Worm (Caenorhabditis elegans) whole organism, L2 larva: Measurements from ENCODE around the gene flr-4.

Experiments
- C34F6.9 ChIP-seq: fragments of 150-350 bp; optimal IDR thresholded peaks from 2 replicates; lab custom pipeline; 2014; ENCODE audit warnings: missing biosample characterization, missing genetic modification characterization
- ZK546.5 ChIP-seq: sonication (generic microtip); optimal IDR thresholded peaks from 2 replicates; lab custom pipeline; 2017; ENCODE audit warnings: missing biosample characterization, missing genetic modification characterization
- alr-1 ChIP-seq: fragments of 150-350 bp; optimal IDR thresholded peaks from 2 replicates; lab custom pipeline; 2014; ENCODE audit warnings: missing biosample characterization, missing genetic modification characterization
- blmp-1 ChIP-seq: sonication (generic microtip); optimal IDR thresholded peaks from 2 replicates; lab custom pipeline; 2017; ENCODE audit warnings: missing genetic modification characterization, mild to moderate bottlenecking, missing compliant biosample characterization, antibody characterized with exemption, moderate library complexity; ENCODE audit not compliant: insufficient read depth
- ceh-82 ChIP-seq: fragments of 150-350 bp; optimal IDR thresholded peaks from 2 replicates; lab custom pipeline; 2014; ENCODE audit warnings: missing biosample characterization, missing genetic modification characterization
- crh-2 ChIP-seq: sonication (generic microtip); optimal IDR thresholded peaks from 2 replicates; lab custom pipeline; 2017; ENCODE audit warnings: missing biosample characterization, missing genetic modification characterization
- elt-1 ChIP-seq: fragments of 150-350 bp; optimal IDR thresholded peaks from 2 replicates; lab custom pipeline; 2014; ENCODE audit warnings: missing biosample characterization, missing genetic modification characterization
- elt-3 ChIP-seq: sonication (generic microtip); optimal IDR thresholded peaks from 2 replicates; lab custom pipeline; 2017; ENCODE audit warnings: missing biosample characterization, missing genetic modification characterization
- fos-1 ChIP-seq: fragments of 150-350 bp; optimal IDR thresholded peaks from 2 replicates; lab custom pipeline; 2014; ENCODE audit warnings: missing biosample characterization, missing genetic modification characterization
- gmeb-1 ChIP-seq: fragments of 150-350 bp; optimal IDR thresholded peaks from 2 replicates; lab custom pipeline; 2014; ENCODE audit warnings: missing biosample characterization, missing genetic modification characterization
- lin-11 ChIP-seq: fragments of 150-350 bp; sonication (generic microtip); optimal IDR thresholded peaks from 2 replicates; lab custom pipeline; 2014; ENCODE audit warnings: missing biosample characterization, missing genetic modification characterization, inconsistent platforms, mixed read lengths
- lin-39 ChIP-seq: fragments of 150-350 bp; optimal IDR thresholded peaks from 2 replicates; lab custom pipeline; 2014; ENCODE audit warnings: missing biosample characterization, missing genetic modification reagents, missing genetic modification characterization
- lsy-2 ChIP-seq, 2 experiments: fragments of 150-350 bp in 1 of 2; sonication (generic microtip) in 1 of 2; optimal IDR thresholded peaks; 2 replicates each; lab custom pipeline; 2014 to 2017; ENCODE audit warnings: missing biosample characterization in 2 of 2, missing genetic modification characterization in 2 of 2
- mab-5 ChIP-seq: fragments of 150-350 bp; optimal IDR thresholded peaks from 2 replicates; lab custom pipeline; 2014; ENCODE audit warnings: missing biosample characterization, missing genetic modification characterization
- nhr-12 ChIP-seq: fragments of 150-350 bp; optimal IDR thresholded peaks from 2 replicates; lab custom pipeline; 2014; ENCODE audit warnings: missing biosample characterization, missing genetic modification characterization
- nhr-129 ChIP-seq: fragments of 150-350 bp; optimal IDR thresholded peaks from 2 replicates; lab custom pipeline; 2014; ENCODE audit warnings: missing biosample characterization, missing genetic modification characterization
- peb-1 ChIP-seq: fragments of 150-350 bp; optimal IDR thresholded peaks from 2 replicates; lab custom pipeline; 2014; ENCODE audit warnings: missing biosample characterization, missing genetic modification characterization
- skn-1 ChIP-seq: sonication (generic microtip); optimal IDR thresholded peaks from 2 replicates; lab custom pipeline; 2017; ENCODE audit warnings: missing biosample characterization, missing genetic modification characterization
- sma-3 ChIP-seq: sonication (generic microtip); optimal IDR thresholded peaks from 2 replicates; lab custom pipeline; 2016; ENCODE audit warnings: missing genetic modification reagents, missing genetic modification characterization, missing compliant biosample characterization
- unc-39 ChIP-seq: fragments of 150-350 bp; optimal IDR thresholded peaks from 2 replicates; lab custom pipeline; 2014; ENCODE audit warnings: missing biosample characterization, missing genetic modification characterization
- unc-55 ChIP-seq: fragments of 150-350 bp; sonication (generic microtip); optimal IDR thresholded peaks from 3 replicates; lab custom pipeline; 2014; ENCODE audit warnings: missing biosample characterization, missing genetic modification reagents, missing genetic modification characterization
- unc-62 ChIP-seq: fragments of 150-350 bp; optimal IDR thresholded peaks from 2 replicates; lab custom pipeline; 2014; ENCODE audit warnings: missing biosample characterization, missing genetic modification reagents, missing genetic modification characterization
- ztf-1 ChIP-seq: fragments of 200-800 bp; sonication (Bioruptor generic); conservative IDR thresholded peaks from 2 replicates; pipeline ENCODE4 v1.3.6; 2022; ENCODE audit warnings: missing genetic modification characterization, missing compliant biosample characterization
- ztf-4 ChIP-seq: fragments of 150-350 bp; optimal IDR thresholded peaks from 2 replicates; lab custom pipeline; 2014; ENCODE audit warnings: missing biosample characterization, missing genetic modification characterization

The flr-4 gene

DNA sequence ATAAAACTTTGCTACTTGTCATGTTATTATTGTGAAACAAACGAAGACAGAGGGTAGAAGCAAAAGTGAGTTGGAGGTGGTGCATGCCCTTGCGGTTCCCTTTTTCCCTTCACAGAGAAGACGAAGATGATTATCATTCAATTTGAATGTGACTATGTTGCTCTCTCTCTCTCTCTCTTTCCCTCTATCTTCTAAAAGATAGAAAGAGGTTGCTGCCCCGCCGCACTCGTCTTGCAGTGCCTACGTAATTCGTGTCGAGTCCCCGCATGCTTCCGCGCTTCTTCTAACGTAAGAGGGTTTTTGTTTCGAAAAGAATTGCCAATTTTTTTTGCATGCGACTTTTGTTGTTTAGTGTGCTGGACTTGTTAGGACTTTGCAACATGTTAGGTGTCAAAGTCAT, 39.0 kb downstream of the flr-4 start:
- peak; percentile 2 for TF ChIP-seq C34F6.9
- TF ChIP-seq elt-1 (tag; lab: Kevin White, UChicago): no peak
- TF ChIP-seq peb-1: no peak

DNA sequence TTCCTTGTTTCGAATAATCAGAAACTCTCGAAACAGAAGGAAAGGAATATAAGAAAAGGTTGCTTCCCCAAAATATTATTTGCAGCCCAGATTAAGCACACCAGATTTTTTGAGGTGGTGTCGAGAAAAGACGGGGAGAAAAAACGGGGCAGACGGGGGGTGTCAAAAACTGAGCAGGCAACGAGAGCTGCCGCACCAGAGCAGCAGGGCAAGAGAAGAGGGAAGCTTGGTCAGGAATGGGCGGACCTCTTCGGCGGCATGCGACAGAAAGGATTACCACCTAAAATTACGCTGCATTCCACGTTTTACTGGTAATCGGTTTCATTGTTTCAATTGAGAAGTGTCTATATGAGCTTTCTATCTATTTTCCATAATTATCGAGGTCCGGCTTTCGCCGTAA, 42.9 kb downstream of the flr-4 start:
- TF ChIP-seq elt-3 (tag; lab: Kevin White, UChicago) (no peak), alr-1 (tag; lab: Kevin White, UChicago) (no peak), lsy-2 (tag; optimal IDR thresholded peaks at IDR 0.05; lab: Kevin White, UChicago) (no peak), sma-3 (GFP tag; lab: Kevin White, UChicago) (no peak)

DNA sequence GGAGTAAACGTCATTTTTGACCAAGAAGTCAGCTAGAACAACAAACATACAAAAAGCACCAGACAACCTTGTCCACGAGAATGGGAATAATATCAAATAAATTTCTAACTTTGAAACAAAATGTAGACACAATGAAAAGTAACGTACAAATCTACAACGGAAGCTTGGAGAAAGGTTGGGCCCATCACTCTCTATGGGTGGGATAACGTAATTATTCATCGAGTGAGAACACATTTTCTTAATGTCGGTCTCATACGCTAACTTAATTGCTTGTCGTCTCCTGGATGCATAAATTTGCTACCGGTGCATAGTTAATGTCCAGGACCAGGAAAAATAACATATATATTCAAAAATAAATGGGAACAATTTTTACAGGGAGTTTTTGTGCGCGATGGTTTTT, 44.0 kb downstream of the flr-4 start:
- no peak for TF ChIP-seq unc-39 (tag; lab: Kevin White, UChicago)
- no peak for TF ChIP-seq blmp-1 (tag; lab: Kevin White, UChicago)
- no peak for TF ChIP-seq ztf-4 (tag; lab: Kevin White, UChicago)
- no peak for TF ChIP-seq nhr-12
- no peak for TF ChIP-seq ztf-1
- TF ChIP-seq ZK546.5: no peak
- TF ChIP-seq mab-5 (tag; lab: Kevin White, UChicago): no peak
- no peak for TF ChIP-seq gmeb-1 (tag; lab: Kevin White, UChicago)
- TF ChIP-seq fos-1 (tag; lab: Kevin White, UChicago): no peak
- TF ChIP-seq nhr-129 (tag; lab: Kevin White, UChicago): no peak
- no peak for TF ChIP-seq ceh-82 (tag; lab: Kevin White, UChicago)
- TF ChIP-seq unc-62 (GFP tag; lab: Kevin White, UChicago): no peak
- no peak for TF ChIP-seq lin-39 (tag; lab: Kevin White, UChicago)
- TF ChIP-seq crh-2 (tag; lab: Kevin White, UChicago): no peak
- no peak for TF ChIP-seq unc-55 (GFP tag; lab: Kevin White, UChicago)

DNA sequence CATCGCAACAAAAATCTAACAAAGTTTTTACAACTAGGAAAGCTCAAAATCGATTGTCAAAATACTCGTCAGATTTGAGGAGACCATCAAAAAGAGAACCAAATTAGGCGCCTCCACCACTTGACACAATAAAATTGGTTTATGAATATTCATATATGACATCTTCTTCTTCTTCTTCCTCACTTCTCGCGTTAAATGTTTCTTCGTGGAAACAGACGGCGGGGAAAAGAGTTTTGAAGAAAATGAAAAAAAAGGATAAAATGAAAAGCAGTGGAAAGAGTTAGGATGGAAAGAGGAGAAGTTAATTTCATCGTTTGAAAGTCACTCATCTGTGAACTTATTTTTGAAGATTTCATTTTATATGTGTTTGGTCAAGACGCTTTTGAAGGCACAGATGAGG, 45.7 kb downstream of the flr-4 start:
- TF ChIP-seq blmp-1 (tag; lab: Kevin White, UChicago) (no peak), skn-1 (tag; lab: Kevin White, UChicago) (no peak), fos-1 (tag; lab: Kevin White, UChicago) (no peak), lin-11 (tag; lab: Kevin White, UChicago) (no peak)
